Worm (Caenorhabditis elegans): ENCODE measurements around the gene srz-48.
"Not testable (repeated sequence)": the region's sequence is repeated elsewhere in the genome, so short reads cannot be mapped to it uniquely, and the experiment has no call there.

srz-48 gene

DNA sequence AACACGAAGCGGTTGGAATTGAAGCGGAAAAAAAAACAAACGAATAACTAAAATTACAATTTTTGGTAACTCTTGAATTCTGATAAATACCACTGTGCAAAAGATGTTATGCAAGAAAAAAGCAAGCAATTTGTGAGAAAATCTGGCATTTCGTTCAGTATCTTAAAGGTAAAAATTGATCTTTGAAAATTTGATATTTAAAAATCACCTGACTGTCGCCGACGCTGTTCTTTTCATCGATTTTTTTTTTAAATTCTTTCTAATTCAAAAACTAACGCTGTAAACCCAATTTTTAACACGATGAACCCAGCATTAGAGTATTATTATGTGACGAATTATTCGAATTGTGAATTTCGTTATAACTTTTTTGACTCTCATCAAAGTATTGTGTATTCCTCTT, 13.7 kb upstream of the srz-48 start, which contains the start of gene srh-123:
Gene srh-123 (plus strand): TSS at position 301 of the 400 bp plus-strand sequence.
- no peak for TF ChIP-seq flt-1 (GFP tag; IDR thresholded peaks at IDR 0.05)

DNA sequence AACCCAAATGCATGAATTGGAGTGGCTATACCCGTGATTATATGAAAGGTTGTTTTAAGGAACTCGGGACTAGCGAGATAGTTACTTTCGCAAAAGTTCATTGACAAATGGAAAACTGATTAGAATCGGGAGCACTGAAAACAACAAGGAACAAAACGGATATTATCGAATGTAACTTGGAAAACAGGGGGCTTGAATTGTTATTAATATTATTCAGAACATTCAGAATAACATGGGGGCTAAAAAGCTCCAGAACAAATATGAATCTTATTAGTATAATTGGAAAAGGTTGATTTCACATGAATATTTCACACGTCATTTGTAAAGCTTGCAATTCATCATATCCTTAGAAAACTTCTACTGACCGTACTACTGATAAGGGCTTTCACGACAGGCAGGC, 11.6 kb upstream of the srz-48 start, which contains the start of gene srh-235:
Gene srh-235 (minus strand): TSS at position 101 of the 400 bp plus-strand sequence.
- TF ChIP-seq T22C8.4 (GFP tag; IDR thresholded peaks at IDR 0.05) (no peak), flt-1 (GFP tag; IDR thresholded peaks at IDR 0.05) (no peak), ztf-23 (GFP tag; IDR thresholded peaks at IDR 0.05) (no peak), klf-2 (GFP tag; conservative IDR thresholded peaks at IDR 0.05) (no peak), ref-1 (GFP tag; conservative IDR thresholded peaks at IDR 0.05) (no peak), cog-1 (tag; optimal IDR thresholded peaks at IDR 0.05) (no peak), ztf-29 (GFP tag; IDR thresholded peaks at IDR 0.05) (no peak), tab-1 (GFP tag; IDR thresholded peaks at IDR 0.05) (no peak), med-1 (GFP tag; optimal IDR thresholded peaks at IDR 0.05; ENCODE audit: insufficient read depth) (no peak)

DNA sequence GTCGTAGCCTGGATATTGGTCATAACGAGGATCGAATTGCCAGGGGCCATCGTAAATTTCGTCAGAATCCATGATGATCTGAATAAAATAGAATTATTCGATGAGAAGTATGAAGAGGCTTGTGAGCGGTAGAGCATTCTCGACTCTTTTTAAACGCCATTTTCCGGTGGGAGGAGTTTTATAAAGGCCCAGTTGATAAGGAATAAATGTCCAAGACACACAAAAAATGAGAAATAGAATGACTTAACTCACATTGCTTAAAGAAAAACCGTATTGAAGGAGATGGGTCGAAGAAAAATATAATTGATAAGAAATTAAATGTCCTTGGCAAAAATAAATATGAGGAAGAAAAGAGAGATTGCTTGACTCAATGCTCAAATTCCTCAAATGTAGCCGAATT, 9.2 kb upstream of the srz-48 start, which contains the start of gene F20E11.17:
Gene F20E11.17 (minus strand): TSS at position 101 of the 400 bp plus-strand sequence.
- TF ChIP-seq T22C8.4 (GFP tag; IDR thresholded peaks at IDR 0.05) (no peak), klf-2 (GFP tag; conservative IDR thresholded peaks at IDR 0.05) (no peak), ztf-23 (GFP tag; IDR thresholded peaks at IDR 0.05) (no peak), tab-1 (GFP tag; IDR thresholded peaks at IDR 0.05) (no peak), ref-1 (GFP tag; conservative IDR thresholded peaks at IDR 0.05) (no peak), ztf-29 (GFP tag; IDR thresholded peaks at IDR 0.05) (no peak), med-1 (GFP tag; optimal IDR thresholded peaks at IDR 0.05; ENCODE audit: insufficient read depth) (no peak), flt-1 (GFP tag; IDR thresholded peaks at IDR 0.05) (no peak), cog-1 (tag; optimal IDR thresholded peaks at IDR 0.05) (no peak)

DNA sequence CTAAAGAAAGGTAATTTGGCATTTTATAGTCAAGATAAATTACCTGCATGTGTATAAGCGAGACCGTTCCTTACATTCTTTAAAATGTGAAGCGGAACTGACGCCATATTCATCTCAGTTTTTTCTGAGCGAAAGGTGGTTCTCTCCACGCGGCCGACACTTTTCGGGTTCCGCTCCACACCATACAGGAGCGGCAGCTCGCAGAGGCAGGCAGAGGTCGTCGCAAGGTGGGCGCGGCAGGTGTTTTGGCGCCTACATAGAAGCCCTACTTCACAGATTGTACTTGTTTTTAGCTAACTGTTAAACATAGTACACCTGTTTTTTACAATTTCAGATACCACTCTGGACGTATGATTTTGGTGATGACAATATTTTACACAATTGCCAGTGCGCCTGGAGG, 7.9 kb upstream of the srz-48 start:
- TF ChIP-seq klf-2 (GFP tag; conservative IDR thresholded peaks at IDR 0.05) (no peak), ztf-29 (GFP tag; IDR thresholded peaks at IDR 0.05) (no peak), T22C8.4 (GFP tag; IDR thresholded peaks at IDR 0.05) (no peak)

DNA sequence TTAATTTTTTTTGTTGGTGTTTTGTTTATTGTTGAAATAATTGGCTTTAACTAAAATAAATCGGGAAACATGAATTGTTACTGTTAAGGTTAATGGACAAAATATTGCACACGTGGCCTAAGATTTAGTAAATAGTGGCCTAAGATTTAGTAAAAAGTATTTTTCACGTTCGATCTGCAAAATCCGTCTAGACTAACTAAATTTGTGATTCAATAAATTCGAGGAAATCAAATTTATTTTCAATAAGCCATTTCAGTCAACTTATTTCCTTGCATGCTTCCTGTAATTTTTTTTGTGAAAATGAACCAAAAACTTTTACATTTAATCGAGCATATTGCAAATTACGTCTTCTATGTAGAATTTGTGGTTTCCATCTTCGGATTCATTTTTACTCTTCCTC, 6.8 kb upstream of the srz-48 start, which contains the start of gene srw-72:
Gene srw-72 (plus strand): TSS at position 301 of the 400 bp plus-strand sequence.
- TF ChIP-seq ztf-23 (GFP tag; IDR thresholded peaks at IDR 0.05) (no peak), T22C8.4 (GFP tag; IDR thresholded peaks at IDR 0.05) (no peak), cog-1 (tag; optimal IDR thresholded peaks at IDR 0.05) (no peak), tab-1 (GFP tag; IDR thresholded peaks at IDR 0.05) (no peak), klf-2 (GFP tag; conservative IDR thresholded peaks at IDR 0.05) (no peak), ref-1 (GFP tag; conservative IDR thresholded peaks at IDR 0.05) (no peak), med-1 (GFP tag; optimal IDR thresholded peaks at IDR 0.05; ENCODE audit: insufficient read depth) (no peak), ztf-29 (GFP tag; IDR thresholded peaks at IDR 0.05) (no peak), flt-1 (GFP tag; IDR thresholded peaks at IDR 0.05) (no peak)

DNA sequence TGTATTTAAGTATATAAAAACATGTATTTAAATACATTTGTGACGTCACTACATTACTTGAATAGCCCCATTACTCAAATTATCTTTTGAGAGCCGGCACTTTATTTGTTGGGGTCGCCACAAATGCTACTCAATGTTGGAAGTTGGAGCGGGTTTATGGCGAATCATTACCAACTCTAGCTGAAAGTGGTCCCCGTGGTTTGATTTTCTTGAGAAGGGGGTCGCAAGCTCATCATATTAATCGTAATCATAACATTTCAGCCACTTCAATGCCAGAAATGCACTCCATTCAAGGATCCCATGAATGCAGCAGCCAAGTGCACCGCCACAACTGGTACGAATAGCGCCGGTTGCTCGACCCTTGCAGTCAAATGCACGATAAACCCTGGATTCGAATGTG, 4.3 kb upstream of the srz-48 start, which contains the start of gene F20E11.7:
Gene F20E11.7 (plus strand): TSS at position 301 of the 400 bp plus-strand sequence.
- TF ChIP-seq cog-1 (tag; optimal IDR thresholded peaks at IDR 0.05); ztf-29 (GFP tag; IDR thresholded peaks at IDR 0.05); tab-1 (GFP tag; IDR thresholded peaks at IDR 0.05): not testable (repeated sequence)

DNA sequence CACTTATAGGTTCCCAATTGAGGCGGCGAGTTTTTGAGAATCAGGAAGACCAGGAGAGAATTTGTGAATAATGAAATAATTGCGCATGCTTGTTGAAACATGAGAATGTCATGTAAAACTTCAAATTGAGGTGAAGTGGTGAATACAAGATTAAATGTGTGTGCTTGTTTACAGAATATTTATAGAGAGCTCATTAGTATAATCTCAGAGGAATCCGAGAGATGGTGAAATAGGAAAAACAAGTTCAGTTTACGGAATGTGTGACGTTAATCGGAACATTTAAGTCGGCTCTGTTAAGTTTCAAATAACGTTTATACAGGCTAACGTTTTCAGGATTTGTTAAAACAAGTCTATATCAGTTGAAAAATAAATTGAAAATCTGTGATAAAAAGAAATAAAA, 1.9 kb downstream of the srz-48 start, which contains the start of gene str-200:
Gene str-200 (minus strand): TSS at position 101 of the 400 bp plus-strand sequence.
- no peak for TF ChIP-seq ref-1 (GFP tag; conservative IDR thresholded peaks at IDR 0.05)
- TF ChIP-seq ztf-23 (GFP tag; IDR thresholded peaks at IDR 0.05) = no peak
- no peak for TF ChIP-seq T22C8.4 (GFP tag; IDR thresholded peaks at IDR 0.05)
- no peak for TF ChIP-seq tab-1 (GFP tag; IDR thresholded peaks at IDR 0.05)
- TF ChIP-seq flt-1 (GFP tag; IDR thresholded peaks at IDR 0.05) = no peak
- no peak for TF ChIP-seq klf-2 (GFP tag; conservative IDR thresholded peaks at IDR 0.05)
- TF ChIP-seq med-1 (GFP tag; optimal IDR thresholded peaks at IDR 0.05; ENCODE audit: insufficient read depth) = no peak

DNA sequence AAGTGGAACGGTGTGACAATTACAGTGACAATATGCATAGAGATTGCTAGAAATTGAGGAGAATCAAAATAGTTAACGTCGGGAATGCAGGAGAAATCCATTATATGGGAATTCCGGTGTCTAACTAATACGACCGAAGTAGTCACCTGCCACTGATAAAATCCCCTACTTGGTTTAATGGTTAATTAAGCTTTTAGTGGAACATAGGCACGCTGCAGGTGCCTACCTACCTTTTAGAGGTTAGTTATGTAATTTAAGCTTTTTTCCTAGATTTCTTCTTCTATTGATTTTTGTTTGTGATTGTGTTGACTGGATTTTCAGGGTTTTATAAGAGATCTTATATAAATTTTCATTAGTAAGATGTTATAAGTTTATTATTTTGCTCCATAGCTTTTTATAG, 3.8 kb downstream of the srz-48 start, which contains the start of gene srh-203:
Gene srh-203 (minus strand): TSS at position 101 of the 400 bp plus-strand sequence.
- TF ChIP-seq tab-1, T22C8.4, ztf-29 (GFP tag; IDR thresholded peaks at IDR 0.05): not testable (repeated sequence)

DNA sequence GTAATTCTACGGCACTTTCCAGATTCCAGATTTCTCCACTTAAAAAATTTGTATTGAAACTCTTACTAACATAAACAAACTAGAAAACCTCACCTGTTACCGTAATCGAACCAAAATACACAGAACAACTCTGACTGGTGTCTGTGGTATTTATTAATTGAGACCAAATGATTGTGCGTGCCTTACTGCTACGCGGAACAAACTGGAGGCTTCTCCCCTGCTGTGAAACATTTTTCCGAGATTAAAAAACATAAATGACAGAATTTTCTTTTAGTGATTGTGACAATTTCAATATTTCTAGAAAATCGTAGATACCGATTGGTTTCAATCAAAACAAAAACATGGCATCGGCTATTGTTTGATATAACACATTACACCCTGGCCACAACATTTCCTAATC, 10.1 kb downstream of the srz-48 start:
- TF ChIP-seq T22C8.4 (GFP tag; IDR thresholded peaks at IDR 0.05) (no peak), cog-1 (tag; optimal IDR thresholded peaks at IDR 0.05) (no peak), flt-1 (GFP tag; IDR thresholded peaks at IDR 0.05) (no peak), tab-1 (GFP tag; IDR thresholded peaks at IDR 0.05) (no peak), med-1 (GFP tag; optimal IDR thresholded peaks at IDR 0.05; ENCODE audit: insufficient read depth) (no peak), klf-2 (GFP tag; conservative IDR thresholded peaks at IDR 0.05) (no peak), ztf-23 (GFP tag; IDR thresholded peaks at IDR 0.05) (no peak), ref-1 (GFP tag; conservative IDR thresholded peaks at IDR 0.05) (no peak)

DNA sequence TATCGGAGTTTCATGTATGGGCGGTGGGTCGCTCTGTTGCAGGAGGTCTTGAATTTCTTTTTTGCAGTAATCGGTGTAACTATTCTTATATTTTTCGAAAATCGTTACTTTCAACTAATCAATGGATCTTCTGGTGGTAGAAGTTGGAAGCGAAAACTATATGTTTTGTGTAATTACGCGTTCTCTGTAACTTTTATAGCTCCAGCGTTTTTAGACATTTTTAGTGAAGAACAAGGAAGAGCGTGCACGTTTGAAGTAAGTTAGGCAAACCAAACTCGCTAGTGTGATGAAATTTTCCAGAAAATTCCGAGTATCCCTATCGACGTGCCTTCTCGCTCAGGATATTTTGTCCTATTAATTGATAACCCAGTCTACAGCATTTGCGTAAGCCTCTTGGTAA, 20.6 kb downstream of the srz-48 start, which contains the start of gene srh-154:
Gene srh-154 (plus strand): TSS at position 301 of the 400 bp plus-strand sequence.
- TF ChIP-seq ztf-29 (GFP tag; IDR thresholded peaks at IDR 0.05) (no peak), tab-1 (GFP tag; IDR thresholded peaks at IDR 0.05) (no peak), cog-1 (tag; optimal IDR thresholded peaks at IDR 0.05) (no peak), med-1 (GFP tag; optimal IDR thresholded peaks at IDR 0.05; ENCODE audit: insufficient read depth) (no peak), ref-1 (GFP tag; conservative IDR thresholded peaks at IDR 0.05) (no peak), ztf-23 (GFP tag; IDR thresholded peaks at IDR 0.05) (no peak), klf-2 (GFP tag; conservative IDR thresholded peaks at IDR 0.05) (no peak), flt-1 (GFP tag; IDR thresholded peaks at IDR 0.05) (no peak), T22C8.4 (GFP tag; IDR thresholded peaks at IDR 0.05) (no peak)
